Fruit fly (Drosophila melanogaster) whole organism, wandering third instar larva: ENCODE measurements around the gene CG10375.

Experiments used
- Abd-B ChIP-seq: fragments of >200 bp; optimal IDR thresholded peaks from 2 replicates; lab custom pipeline; 2017; ENCODE audit warnings: missing biosample characterization, missing genetic modification characterization
- CG32264 ChIP-seq: fragments of 200-800 bp; sonication (Bioruptor generic); optimal IDR thresholded peaks from 2 replicates; lab custom pipeline; 2016; ENCODE audit warnings: missing biosample characterization, missing genetic modification characterization
- CG9705 ChIP-seq: fragments of 200-800 bp; sonication (Bioruptor generic); optimal IDR thresholded peaks from 2 replicates; lab custom pipeline; 2018; ENCODE audit warnings: missing biosample characterization, mild to moderate bottlenecking, missing genetic modification characterization
- CrebA ChIP-seq: fragments of 200-800 bp; sonication (Bioruptor generic); optimal IDR thresholded peaks from 2 replicates; lab custom pipeline; 2016; ENCODE audit warnings: missing biosample characterization, mild to moderate bottlenecking, missing genetic modification characterization, borderline replicate concordance
- Dfd ChIP-seq: fragments of >200 bp; optimal IDR thresholded peaks from 2 replicates; lab custom pipeline; 2017; ENCODE audit warnings: missing biosample characterization, missing genetic modification characterization
- Dif ChIP-seq: fragments of 200-275, 200-300 bp; sonication (Bioruptor generic); optimal IDR thresholded peaks from 2 replicates; lab custom pipeline; 2018; ENCODE audit warnings: missing biosample characterization, missing genetic modification characterization; ENCODE audit not compliant: partially characterized antibody
- GATAd ChIP-seq: sonication (Bioruptor generic); optimal IDR thresholded peaks from 2 replicates; lab custom pipeline; 2016; ENCODE audit warnings: missing biosample characterization, missing genetic modification characterization
- HLH106 ChIP-seq: fragments of 200-800 bp; optimal IDR thresholded peaks from 3 replicates; lab custom pipeline; 2019; ENCODE audit warnings: missing biosample characterization, mild to moderate bottlenecking, missing genetic modification characterization, moderate library complexity
- Hnf4 ChIP-seq: fragments of 200-800 bp; sonication (Bioruptor generic); optimal IDR thresholded peaks from 2 replicates; lab custom pipeline; 2016; ENCODE audit warnings: missing biosample characterization, mild to moderate bottlenecking, missing genetic modification characterization
- Hr78 ChIP-seq: fragments of >200 bp; optimal IDR thresholded peaks from 2 replicates; lab custom pipeline; 2017; ENCODE audit warnings: missing biosample characterization, missing genetic modification characterization
- Hr83 ChIP-seq: fragments of 200-300 bp; sonication (Bioruptor generic); optimal IDR thresholded peaks from 2 replicates; lab custom pipeline; 2016; ENCODE audit warnings: missing biosample characterization, mild to moderate bottlenecking, missing genetic modification characterization, moderate library complexity; ENCODE audit not compliant: poor library complexity, severe bottlenecking
- Jra ChIP-seq: sonication (Bioruptor generic); optimal IDR thresholded peaks from 2 replicates; lab custom pipeline; 2016; ENCODE audit warnings: missing biosample characterization, missing genetic modification characterization
- Mio ChIP-seq: sonication (Bioruptor generic); optimal IDR thresholded peaks from 2 replicates; lab custom pipeline; 2016; ENCODE audit warnings: missing biosample characterization, missing genetic modification characterization
- Myc ChIP-seq: fragments of >200 bp; optimal IDR thresholded peaks from 2 replicates; lab custom pipeline; 2017
- N ChIP-seq: fragments of >200 bp; optimal IDR thresholded peaks from 2 replicates; lab custom pipeline; 2018; ENCODE audit warnings: missing biosample characterization, missing external identifiers, missing genetic modification characterization
- OdsH ChIP-seq: fragments of 200-800 bp; sonication (Bioruptor generic); optimal IDR thresholded peaks from 2 replicates; lab custom pipeline; 2016; ENCODE audit warnings: missing biosample characterization, mild to moderate bottlenecking, missing genetic modification characterization
- Rel ChIP-seq, 2 experiments: fragments of 200-800 bp; sonication (Bioruptor generic) in 1 of 2; optimal IDR thresholded peaks; 2 replicates in 1 of 2; 3 replicates in 1 of 2; lab custom pipeline; 2016 to 2019; ENCODE audit warnings: mild to moderate bottlenecking in 2 of 2, missing biosample characterization in 2 of 2, missing genetic modification characterization in 2 of 2, moderate library complexity in 1 of 2
- Sp1 ChIP-seq: fragments of 200-800 bp; sonication (Bioruptor generic); optimal IDR thresholded peaks from 3 replicates; lab custom pipeline; 2019; ENCODE audit warnings: missing biosample characterization, mild to moderate bottlenecking, missing genetic modification characterization, moderate library complexity
- Vsx2 ChIP-seq: fragments of 200-300, 225-300 bp; sonication (Bioruptor generic); optimal IDR thresholded peaks from 2 replicates; lab custom pipeline; 2018; ENCODE audit warnings: missing biosample characterization, missing genetic modification characterization; ENCODE audit not compliant: partially characterized antibody
- br ChIP-seq: fragments of 200-800 bp; sonication (Bioruptor generic); optimal IDR thresholded peaks from 2 replicates; lab custom pipeline; 2016; ENCODE audit warnings: missing biosample characterization, missing genetic modification characterization
- brk ChIP-seq: fragments of 200-800 bp; sonication (Bioruptor generic); optimal IDR thresholded peaks from 2 replicates; lab custom pipeline; 2016; ENCODE audit warnings: missing biosample characterization, mild to moderate bottlenecking, missing genetic modification characterization
- dl ChIP-seq, 2 experiments: fragments of 175-275, 200-275 bp in 1 of 2; fragments of 200-275 bp in 1 of 2; sonication (Bioruptor generic); optimal IDR thresholded peaks; lab custom pipeline; 2018; ENCODE audit warnings: mild to moderate bottlenecking in 2 of 2, missing biosample characterization in 2 of 2, missing genetic modification characterization in 2 of 2, moderate library complexity in 2 of 2; ENCODE audit not compliant: partially characterized antibody in 2 of 2, insufficient read depth in 1 of 2
- dmrt93B ChIP-seq: fragments of 200-800 bp; sonication (Bioruptor generic); optimal IDR thresholded peaks from 2 replicates; lab custom pipeline; 2018; ENCODE audit warnings: missing biosample characterization, mild to moderate bottlenecking, missing genetic modification characterization
- dsf ChIP-seq: sonication (Bioruptor generic); optimal IDR thresholded peaks from 2 replicates; lab custom pipeline; 2016; ENCODE audit warnings: missing biosample characterization, missing genetic modification characterization, borderline replicate concordance
- ey ChIP-seq: fragments of 200-800 bp; sonication (Bioruptor generic); optimal IDR thresholded peaks from 2 replicates; lab custom pipeline; 2016; ENCODE audit warnings: missing biosample characterization, missing genetic modification characterization
- foxo ChIP-seq, 2 experiments: fragments of 200-800 bp; sonication (Bioruptor generic); optimal IDR thresholded peaks; 2 replicates in 1 of 2; 3 replicates in 1 of 2; lab custom pipeline; 2016 to 2017; ENCODE audit warnings: missing biosample characterization in 2 of 2, missing genetic modification characterization in 2 of 2
- fru ChIP-seq: fragments of 200-800 bp; sonication (Bioruptor generic); optimal IDR thresholded peaks from 3 replicates; lab custom pipeline; 2016; ENCODE audit warnings: missing biosample characterization, mild to moderate bottlenecking, missing genetic modification characterization
- h ChIP-seq: fragments of 200-800 bp; sonication (Bioruptor generic); optimal IDR thresholded peaks from 3 replicates; lab custom pipeline; 2016; ENCODE audit warnings: missing biosample characterization, mild to moderate bottlenecking, missing genetic modification characterization
- jim ChIP-seq: fragments of 175-275, 200-325 bp; sonication (Bioruptor generic); optimal IDR thresholded peaks from 2 replicates; lab custom pipeline; 2016; ENCODE audit warnings: missing biosample characterization, mild to moderate bottlenecking, missing genetic modification characterization
- lola ChIP-seq: fragments of >200 bp; optimal IDR thresholded peaks from 2 replicates; lab custom pipeline; 2017; ENCODE audit warnings: missing biosample characterization, missing genetic modification characterization
- pan ChIP-seq: fragments of >200 bp; optimal IDR thresholded peaks from 2 replicates; lab custom pipeline; 2017
- psq ChIP-seq: fragments of 200-800 bp; sonication (Bioruptor generic); optimal IDR thresholded peaks from 3 replicates; lab custom pipeline; 2017; ENCODE audit warnings: missing biosample characterization, mild to moderate bottlenecking, missing genetic modification characterization, moderate library complexity
- rgr ChIP-seq: fragments of 200-800 bp; sonication (Bioruptor generic); optimal IDR thresholded peaks from 3 replicates; lab custom pipeline; 2016; ENCODE audit warnings: missing biosample characterization, mild to moderate bottlenecking, missing genetic modification characterization
- sage ChIP-seq: fragments of 200-800 bp; sonication (Bioruptor generic); optimal IDR thresholded peaks from 2 replicates; lab custom pipeline; 2016; ENCODE audit warnings: missing biosample characterization, mild to moderate bottlenecking, missing genetic modification characterization
- sv ChIP-seq: fragments of 200-800 bp; sonication (Bioruptor generic); optimal IDR thresholded peaks from 3 replicates; lab custom pipeline; 2016; ENCODE audit warnings: missing biosample characterization, missing genetic modification characterization
- tai ChIP-seq: sonication (Bioruptor generic); optimal IDR thresholded peaks from 2 replicates; lab custom pipeline; 2016; ENCODE audit warnings: missing biosample characterization, missing genetic modification characterization
- usp ChIP-seq: fragments of >200 bp; optimal IDR thresholded peaks from 2 replicates; lab custom pipeline; 2017; ENCODE audit warnings: missing biosample characterization, missing genetic modification characterization
- woc ChIP-seq: sonication (Bioruptor generic); optimal IDR thresholded peaks from 2 replicates; lab custom pipeline; 2016; ENCODE audit warnings: missing biosample characterization, mild to moderate bottlenecking, missing genetic modification characterization

Gene CG10375

DNA sequence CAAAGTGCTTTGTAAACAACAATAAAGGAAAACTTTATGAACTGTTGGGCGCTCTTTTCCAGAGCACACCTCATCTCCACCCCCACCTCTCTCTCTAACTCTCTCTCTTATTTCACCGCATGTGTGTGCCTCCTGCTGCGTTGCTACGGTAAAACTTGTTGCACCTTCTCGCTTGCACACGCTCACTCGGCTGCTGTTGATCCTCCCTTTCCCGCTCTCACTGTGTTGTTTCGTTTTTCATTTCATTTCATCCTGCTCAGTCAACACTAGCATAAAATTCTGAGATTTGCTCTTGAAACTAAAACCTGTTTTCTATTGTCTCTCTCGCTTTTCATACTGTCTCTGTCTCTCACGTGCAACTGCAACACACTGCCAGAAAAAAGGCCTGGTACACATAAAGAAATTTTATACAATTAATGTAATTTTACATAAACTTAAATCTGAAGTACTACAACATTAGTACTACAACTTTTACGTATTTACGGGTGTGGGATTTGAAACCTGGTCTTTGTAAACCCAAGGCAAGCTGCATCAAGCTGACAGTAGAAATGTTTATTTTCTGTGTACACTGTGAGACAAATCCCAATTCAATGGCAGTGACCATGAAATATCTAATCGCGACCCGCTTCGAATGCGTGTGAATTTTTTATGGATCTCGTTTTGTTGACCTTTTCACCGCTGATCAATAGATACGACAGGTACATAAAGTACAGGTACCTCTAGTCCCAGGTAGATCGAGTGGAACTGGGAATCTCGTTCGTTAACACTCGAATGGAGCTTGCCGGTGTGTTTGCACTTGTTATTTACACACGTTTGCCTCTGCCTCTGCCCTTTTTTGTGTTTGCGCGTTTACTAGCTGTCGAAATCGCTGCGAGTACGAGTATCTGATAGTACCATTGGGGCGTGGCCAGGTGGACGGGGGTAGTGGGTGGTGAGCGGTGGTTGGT, 15.2 kb downstream of the CG10375 start:
- TF ChIP-seq Abd-B (GFP tag; lab: Kevin White, UChicago) (no peak), psq (GFP tag; lab: Kevin White, UChicago) (peak; percentile 79), jim (GFP tag; lab: Kevin White, UChicago) (no peak), tai (no peak), GATAd (GFP tag; lab: Kevin White, UChicago) (no peak), pan (lab: Kevin White, UChicago) (no peak), CrebA (GFP tag; lab: Kevin White, UChicago) (no peak), Hr78 (GFP tag; lab: Kevin White, UChicago) (no peak), Rel (GFP tag; optimal IDR thresholded peaks at IDR 0.05; lab: Kevin White, UChicago) (peak; percentile 73), Rel (tag; optimal IDR thresholded peaks at IDR 0.05; lab: Kevin White, UChicago) (no peak), usp (no peak), h (peak; percentile 91), foxo (GFP tag; optimal IDR thresholded peaks at IDR 0.05; lab: Kevin White, UChicago) (peak; percentile 37 to 90), ey (GFP tag; lab: Kevin White, UChicago) (peak; percentile 90), Dfd (GFP tag; lab: Kevin White, UChicago) (no peak), sage (GFP tag; lab: Kevin White, UChicago) (no peak), Mio (GFP tag; lab: Kevin White, UChicago) (no peak), sv (GFP tag; lab: Kevin White, UChicago) (peak; percentile 77), CG32264 (GFP tag; lab: Kevin White, UChicago) (peak; percentile 76), brk (GFP tag; lab: Kevin White, UChicago) (no peak), woc (GFP tag; lab: Kevin White, UChicago) (peak; percentile 85), Myc (no peak), dl (GFP tag; optimal IDR thresholded peaks at IDR 0.05; lab: Kevin White, UChicago; ENCODE audit: insufficient read depth in 1 of 2, partially characterized antibody in 2 of 2) (no peak), N (GFP tag; lab: Kevin White, UChicago) (no peak), HLH106 (tag; lab: Kevin White, UChicago) (peak; percentile 75), lola (GFP tag; lab: Kevin White, UChicago) (no peak), rgr (GFP tag; lab: Kevin White, UChicago) (peak; percentile 88), Hnf4 (GFP tag; lab: Kevin White, UChicago) (peak; percentile 84), Hr83 (GFP tag; lab: Kevin White, UChicago) (peak; percentile 97), dsf (GFP tag; lab: Kevin White, UChicago) (peak; percentile 47), Dif (peak; percentile 44), dmrt93B (GFP tag; lab: Kevin White, UChicago) (peak; percentile 61), OdsH (GFP tag; lab: Kevin White, UChicago) (peak; percentile 84), Sp1 (GFP tag; lab: Kevin White, UChicago) (peak; percentile 71), Jra (peak; percentile 66), CG9705 (peak; percentile 15), Vsx2 (peak; percentile 94), fru (peak; percentile 88), br (GFP tag; lab: Kevin White, UChicago) (peak; percentile 81)

- no peak for TF ChIP-seq Abd-B (GFP tag; lab: Kevin White, UChicago)
- TF ChIP-seq dl (GFP tag; optimal IDR thresholded peaks at IDR 0.05; lab: Kevin White, UChicago; ENCODE audit: insufficient read depth in 1 of 2, partially characterized antibody in 2 of 2): no peak
- TF ChIP-seq sv (GFP tag; lab: Kevin White, UChicago): no peak
- no peak for TF ChIP-seq Hr83 (GFP tag; lab: Kevin White, UChicago)
- TF ChIP-seq CG32264 (GFP tag; lab: Kevin White, UChicago): no peak
- TF ChIP-seq usp: no peak
- no peak for TF ChIP-seq psq (GFP tag; lab: Kevin White, UChicago)
- TF ChIP-seq Rel (GFP tag; optimal IDR thresholded peaks at IDR 0.05; lab: Kevin White, UChicago): no peak
- no peak for TF ChIP-seq Rel (tag; optimal IDR thresholded peaks at IDR 0.05; lab: Kevin White, UChicago)
- no peak for TF ChIP-seq h
- no peak for TF ChIP-seq fru
- no peak for TF ChIP-seq Hnf4 (GFP tag; lab: Kevin White, UChicago)
- TF ChIP-seq Myc: no peak
- no peak for TF ChIP-seq brk (GFP tag; lab: Kevin White, UChicago)
- no peak for TF ChIP-seq CrebA (GFP tag; lab: Kevin White, UChicago)
- no peak for TF ChIP-seq tai
- TF ChIP-seq ey (GFP tag; lab: Kevin White, UChicago): no peak
Observed at dm6 chr3R:23783403-23783757, 15.9 kb downstream of the CG10375 start.
